Fruit fly (Drosophila melanogaster) whole organism, adult: ENCODE results near the gene CG14624.

Experiments
- CG14711 ChIP-seq: fragments of 200-800 bp; sonication (Bioruptor generic); optimal IDR thresholded peaks from 2 replicates; lab custom pipeline; 2018; ENCODE audit warnings: missing biosample characterization, mild to moderate bottlenecking, missing genetic modification characterization, moderate library complexity
- CG5204 ChIP-seq: fragments of 200-800 bp; sonication (Bioruptor generic); optimal IDR thresholded peaks from 2 replicates; lab custom pipeline; 2016; ENCODE audit warnings: missing biosample characterization, missing genetic modification characterization
- CG7101 ChIP-seq: fragments of 200-800 bp; sonication (Bioruptor generic); optimal IDR thresholded peaks from 2 replicates; lab custom pipeline; 2018; ENCODE audit warnings: missing biosample characterization, mild to moderate bottlenecking, missing genetic modification characterization, moderate library complexity
- Clk ChIP-seq: fragments of 200-800 bp; sonication (Bioruptor generic); optimal IDR thresholded peaks from 2 replicates; lab custom pipeline; 2017; ENCODE audit warnings: missing biosample characterization, missing genetic modification characterization
- Hr96 ChIP-seq: fragments of 200-800 bp; sonication (Bioruptor generic); optimal IDR thresholded peaks from 2 replicates; lab custom pipeline; 2016; ENCODE audit warnings: missing biosample characterization, missing genetic modification characterization
- kay ChIP-seq: fragments of 200-800 bp; sonication (Bioruptor generic); peaks from one replicate; lab custom pipeline; 2016; ENCODE audit warnings: missing biosample characterization, missing genetic modification characterization, borderline replicate concordance
- tj ChIP-seq: fragments of 200-800 bp; sonication (Bioruptor generic); optimal IDR thresholded peaks from 3 replicates; lab custom pipeline; 2017; ENCODE audit warnings: missing biosample characterization, mild to moderate bottlenecking, missing genetic modification characterization, moderate library complexity
- toe ChIP-seq: fragments of 200-800 bp; sonication (Bioruptor generic); optimal IDR thresholded peaks from 2 replicates; lab custom pipeline; 2016; ENCODE audit warnings: missing biosample characterization, missing genetic modification characterization

- TF ChIP-seq toe (GFP tag; lab: Kevin White, UChicago) (no peak), kay (GFP tag; lab: Kevin White, UChicago) (no peak), CG7101 (tag; lab: Kevin White, UChicago) (no peak), Hr96 (no peak), CG5204 (no peak), Clk (GFP tag; lab: Kevin White, UChicago) (no peak), tj (GFP tag; lab: Kevin White, UChicago) (peak; percentile 41), CG14711 (tag; lab: Kevin White, UChicago) (no peak)
These were observed 15.5 kb upstream of the CG14624 start, which contains the start of gene CG11380 for dm6 chrX:1191008-1191407.
